Worm (Caenorhabditis elegans): ENCODE measurements around the gene srh-282.

ce11 chrIV:305101-305500 lies 31.9 kb upstream of the srh-282 start:
- no peak for TF ChIP-seq ama-1 (optimal IDR thresholded peaks at IDR 0.05)
- TF ChIP-seq tbx-37 (GFP tag; conservative IDR thresholded peaks at IDR 0.05) = no peak
- no peak for TF ChIP-seq hmbx-1 (tag; optimal IDR thresholded peaks at IDR 0.05)
